Worm (Caenorhabditis elegans) whole organism, young adult: ENCODE measurements around the gene Y51H4A.1.

Experiments
- F10E7.11 ChIP-seq: sonication (generic microtip); optimal IDR thresholded peaks from 2 replicates; lab custom pipeline; 2017; ENCODE audit warnings: mild to moderate bottlenecking, missing genetic modification characterization, moderate library complexity, missing compliant biosample characterization
- F57A8.1 ChIP-seq: fragments of 200-800 bp; sonication (Bioruptor generic); optimal IDR thresholded peaks from 2 replicates; lab custom pipeline; 2018; ENCODE audit warnings: mild to moderate bottlenecking, missing genetic modification characterization, moderate library complexity, missing compliant biosample characterization
- K12H6.12 ChIP-seq: fragments of 200-800 bp; sonication (Bioruptor generic); optimal IDR thresholded peaks from 2 replicates; lab custom pipeline; 2018; ENCODE audit warnings: mild to moderate bottlenecking, missing genetic modification characterization, missing compliant biosample characterization
- akir-1 ChIP-seq: fragments of 200-800 bp; sonication (Bioruptor generic); optimal IDR thresholded peaks from 2 replicates; lab custom pipeline; 2018; ENCODE audit warnings: mild to moderate bottlenecking, missing genetic modification characterization, moderate library complexity, missing compliant biosample characterization
- ets-4 ChIP-seq: fragments of 200-800 bp; sonication (Bioruptor generic); optimal IDR thresholded peaks from 2 replicates; lab custom pipeline; 2018; ENCODE audit warnings: mild to moderate bottlenecking, missing genetic modification characterization, missing compliant biosample characterization
- mxl-1 ChIP-seq: sonication (generic microtip); optimal IDR thresholded peaks from 2 replicates; lab custom pipeline; 2016; ENCODE audit warnings: missing genetic modification characterization, missing compliant biosample characterization
- nhr-80 ChIP-seq: sonication (generic microtip); optimal IDR thresholded peaks from 2 replicates; lab custom pipeline; 2016; ENCODE audit warnings: missing genetic modification characterization, missing compliant biosample characterization
- snpc-4 ChIP-seq, 5 experiments: fragments of 150-350 bp in 1 of 5; sonication (generic microtip) in 4 of 5; optimal IDR thresholded peaks; 2 replicates each; lab custom pipeline; 2014 to 2018; ENCODE audit warnings: missing genetic modification characterization in 5 of 5, missing biosample characterization in 3 of 5, antibody characterized with exemption in 2 of 5, mild to moderate bottlenecking in 2 of 5, missing compliant biosample characterization in 2 of 5, missing genotype in 2 of 5, moderate library complexity in 2 of 5, missing genetic modification reagents in 1 of 5
- tbx-9 ChIP-seq: sonication (generic microtip); optimal IDR thresholded peaks from 2 replicates; lab custom pipeline; 2016; ENCODE audit warnings: borderline replicate concordance, missing genetic modification characterization, inconsistent platforms, missing compliant biosample characterization

- TF ChIP-seq tbx-9 (tag; lab: Kevin White, UChicago) (no peak), ets-4 (no peak), F57A8.1 (GFP tag; lab: Kevin White, UChicago) (no peak), nhr-80 (tag; lab: Kevin White, UChicago) (no peak), F10E7.11 (no peak), K12H6.12 (tag; lab: Kevin White, UChicago) (no peak), akir-1 (GFP tag; lab: Kevin White, UChicago) (no peak), snpc-4 (GFP tag; optimal IDR thresholded peaks at IDR 0.05; lab: Kevin White, UChicago) (no peak), snpc-4 (tag; optimal IDR thresholded peaks at IDR 0.05; lab: Kevin White, UChicago) (no peak), mxl-1 (tag; lab: Kevin White, UChicago) (no peak)
Observed at ce11 chrIV:16492937-16493336, 15.8 kb upstream of the Y51H4A.1 start.
